Worm (Caenorhabditis elegans): ENCODE data around the gene cisd-3.1.

The cisd-3.1 gene

DNA sequence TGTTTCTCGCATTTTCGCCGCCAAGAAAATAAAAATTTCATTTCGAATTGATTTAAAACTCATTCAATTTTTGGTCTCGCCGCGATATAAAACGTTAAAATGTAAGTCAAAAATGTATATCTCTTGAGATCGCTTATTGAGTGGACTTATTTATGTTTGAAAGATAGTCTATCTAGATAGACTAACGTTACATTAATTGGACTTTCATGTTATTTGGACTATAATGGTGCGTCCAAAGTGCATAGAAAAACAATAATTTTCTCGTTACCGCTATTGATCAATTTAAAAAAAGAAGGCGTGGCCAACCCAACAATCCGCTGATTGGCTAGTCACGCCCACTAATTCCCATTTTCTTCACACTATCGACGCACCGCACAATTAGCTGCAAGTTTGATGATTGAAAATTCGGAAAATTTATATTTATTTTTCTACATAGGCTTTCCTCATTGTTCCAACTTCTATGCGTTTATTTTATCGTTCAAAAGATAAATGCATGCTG, 41.4 kb downstream of the cisd-3.1 start, which contains the start of gene F35G12.5:
Gene F35G12.5, plus strand, starts transcription at position 51 of the 499 bp plus-strand sequence.
- peak; percentile 95 for TF ChIP-seq nfya-1 (tag; optimal IDR thresholded peaks at IDR 0.05)
- no peak for TF ChIP-seq ztf-16 (tag; optimal IDR thresholded peaks at IDR 0.05)
- no peak for TF ChIP-seq Y22D7AL.16 (tag; optimal IDR thresholded peaks at IDR 0.05)

DNA sequence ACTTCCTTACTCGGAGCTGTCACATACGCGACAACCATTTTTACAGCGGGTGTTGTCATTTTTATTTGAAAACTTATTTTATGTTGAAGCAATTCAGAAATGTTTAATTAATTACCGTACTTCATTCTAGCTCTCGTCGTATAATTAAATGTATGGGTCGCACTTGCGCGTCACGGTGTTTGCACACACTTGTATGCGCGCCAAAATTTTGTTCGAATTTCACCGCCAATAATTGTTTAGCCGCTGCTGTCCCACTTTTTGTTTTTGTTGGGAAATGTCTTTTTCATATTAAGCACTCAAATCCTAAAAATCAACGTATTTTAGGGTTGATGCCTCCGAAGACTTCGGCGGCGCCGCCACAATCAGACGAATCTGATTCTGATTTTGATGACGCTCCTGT, 44.5 kb downstream of the cisd-3.1 start, which contains the start of the genes F35G12.7 and smc-4:
Gene F35G12.7, minus strand, starts transcription at position 154 of the 400 bp plus-strand sequence.
Gene smc-4, plus strand, starts transcription at position 325 of the 400 bp plus-strand sequence.
- TF ChIP-seq dmd-4 (tag; optimal IDR thresholded peaks at IDR 0.05; ENCODE audit: borderline replicate concordance) (no peak), fkh-10 (GFP tag; optimal IDR thresholded peaks at IDR 0.05) (no peak), pqm-1 (tag; optimal IDR thresholded peaks at IDR 0.05) (no peak), fax-1 (tag; optimal IDR thresholded peaks at IDR 0.05) (no peak), nfya-1 (tag; optimal IDR thresholded peaks at IDR 0.05) (peak; percentile 74), pros-1 (tag; optimal IDR thresholded peaks at IDR 0.05) (no peak), odd-2 (tag; optimal IDR thresholded peaks at IDR 0.05) (no peak), unc-42 (tag; optimal IDR thresholded peaks at IDR 0.05) (peak; percentile 88), ttx-3 (tag; optimal IDR thresholded peaks at IDR 0.05) (peak; percentile 22), hlh-8 (tag; optimal IDR thresholded peaks at IDR 0.05) (no peak), che-1 (tag; optimal IDR thresholded peaks at IDR 0.05) (peak; percentile 20), ceh-31 (tag; optimal IDR thresholded peaks at IDR 0.05) (peak; percentile 29), ceh-45 (GFP tag; IDR thresholded peaks at IDR 0.05) (no peak), ceh-14 (tag; optimal IDR thresholded peaks at IDR 0.05) (peak; percentile 56), tbx-2 (tag; optimal IDR thresholded peaks at IDR 0.05) (peak; percentile 16), sox-2 (GFP tag; IDR thresholded peaks at IDR 0.05) (peak; percentile 14; the same call in 1 of the 2 replicates)

- TF ChIP-seq ceh-9 (tag; optimal IDR thresholded peaks at IDR 0.05): no peak
- no peak for TF ChIP-seq ceh-34 (tag; optimal IDR thresholded peaks at IDR 0.05)
- no peak for TF ChIP-seq hlh-15 (tag; optimal IDR thresholded peaks at IDR 0.05)
- TF ChIP-seq nhr-11 (tag; optimal IDR thresholded peaks at IDR 0.05): no peak
- no peak for TF ChIP-seq nhr-232 (tag; optimal IDR thresholded peaks at IDR 0.05)
- TF ChIP-seq odd-2 (tag; optimal IDR thresholded peaks at IDR 0.05): no peak
- no peak for TF ChIP-seq K09A11.1 (tag; optimal IDR thresholded peaks at IDR 0.05; ENCODE audit: insufficient read depth)
- no peak for TF ChIP-seq ets-4 (tag; optimal IDR thresholded peaks at IDR 0.05)
- TF ChIP-seq T23F11.4 (GFP tag; optimal IDR thresholded peaks at IDR 0.05): no peak
- TF ChIP-seq lim-6 (tag; optimal IDR thresholded peaks at IDR 0.05): no peak
- TF ChIP-seq ceh-19 (GFP tag; optimal IDR thresholded peaks at IDR 0.05): no peak
- no peak for TF ChIP-seq pha-2 (tag; optimal IDR thresholded peaks at IDR 0.05)
- no peak for TF ChIP-seq ceh-18 (tag; optimal IDR thresholded peaks at IDR 0.05)
- TF ChIP-seq eyg-1 (tag; optimal IDR thresholded peaks at IDR 0.05): no peak
- no peak for TF ChIP-seq ref-2 (tag; optimal IDR thresholded peaks at IDR 0.05)
- no peak for TF ChIP-seq tbx-7 (tag; optimal IDR thresholded peaks at IDR 0.05)
- TF ChIP-seq fkh-10 (GFP tag; optimal IDR thresholded peaks at IDR 0.05): no peak
- TF ChIP-seq hlh-13 (GFP tag; optimal IDR thresholded peaks at IDR 0.05): no peak
Observed at ce11 chrIII:4593098-4593697, 50.5 kb downstream of the cisd-3.1 start, which contains the start of gene erh-2. TSS of gene erh-2 (plus strand) at chrIII:4593231.

DNA sequence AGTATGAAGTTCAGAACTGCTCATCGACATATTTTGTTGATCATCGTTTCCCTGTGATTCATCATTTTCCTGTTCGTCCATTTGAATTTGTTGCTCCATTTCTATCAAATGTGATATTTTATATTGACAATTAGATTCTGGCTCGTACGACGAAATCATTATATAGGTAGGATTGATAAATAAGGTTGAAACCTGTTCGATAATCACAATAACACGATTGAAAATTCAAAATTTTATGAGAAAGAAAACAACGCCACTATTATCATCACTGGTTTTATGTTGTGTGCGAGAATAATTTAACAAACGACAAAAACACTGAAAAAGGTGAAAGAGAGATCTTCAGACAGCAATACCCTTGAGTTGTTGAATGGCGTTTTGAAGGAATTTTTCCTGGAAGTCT, 51.6 kb downstream of the cisd-3.1 start, which contains the start of gene apc-11:
Gene apc-11, minus strand, starts transcription at position 101 of the 400 bp plus-strand sequence.
- no peak for TF ChIP-seq pax-1 (tag; optimal IDR thresholded peaks at IDR 0.05)
- TF ChIP-seq ets-4 (tag; optimal IDR thresholded peaks at IDR 0.05): no peak
- no peak for TF ChIP-seq fkh-10 (GFP tag; optimal IDR thresholded peaks at IDR 0.05)
- no peak for TF ChIP-seq tbx-2 (tag; optimal IDR thresholded peaks at IDR 0.05)
- TF ChIP-seq T23F11.4 (GFP tag; optimal IDR thresholded peaks at IDR 0.05): no peak
- TF ChIP-seq ceh-30 (tag; optimal IDR thresholded peaks at IDR 0.05): no peak
- no peak for TF ChIP-seq ceh-45 (GFP tag; IDR thresholded peaks at IDR 0.05)

All from whole organism, late embryonic.